Worm (Caenorhabditis elegans): ENCODE results near the gene trxr-2.

trxr-2 gene

DNA sequence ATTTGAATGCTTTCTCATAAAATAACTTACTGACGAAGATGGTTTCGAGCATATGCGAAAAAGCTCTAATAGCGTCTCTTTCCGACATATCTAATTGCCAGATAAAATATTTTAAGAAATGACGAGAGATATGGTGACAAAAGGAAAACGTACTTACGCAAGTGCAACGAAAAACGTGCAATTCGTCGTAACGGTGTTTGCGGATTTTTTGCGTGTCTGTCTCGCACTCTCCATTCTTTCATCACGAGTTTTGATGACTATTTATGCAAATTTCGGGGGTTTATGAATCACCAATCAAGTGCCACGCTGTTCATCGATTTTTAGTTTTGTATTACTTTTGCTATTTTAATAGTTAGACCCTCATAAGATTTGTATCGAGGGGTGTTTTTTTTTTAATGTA lies 24.6 kb upstream of the trxr-2 start, which contains the start of gene ZK637.14 (continued):
- TF ChIP-seq fkh-10 (GFP tag; optimal IDR thresholded peaks at IDR 0.05), result no peak
- peak; percentile 38 for TF ChIP-seq C16A3.4 (tag; optimal IDR thresholded peaks at IDR 0.05)
- no peak for TF ChIP-seq hlh-17 (GFP tag; optimal IDR thresholded peaks at IDR 0.05; ENCODE audit: borderline replicate concordance)
- no peak for TF ChIP-seq nhr-84 (tag; optimal IDR thresholded peaks at IDR 0.05)
- TF ChIP-seq nhr-12 (tag; optimal IDR thresholded peaks at IDR 0.05), result no peak
- TF ChIP-seq lin-15B (tag; optimal IDR thresholded peaks at IDR 0.05), result no peak
- TF ChIP-seq nhr-77 (tag; optimal IDR thresholded peaks at IDR 0.05), result no peak
- TF ChIP-seq unc-98 (GFP tag; IDR thresholded peaks at IDR 0.05), result no peak
- TF ChIP-seq isw-1 (GFP tag; IDR thresholded peaks at IDR 0.05), result peak; percentile 26
- TF ChIP-seq nhr-47 (tag; optimal IDR thresholded peaks at IDR 0.05), result peak; percentile 56
- TF ChIP-seq ceh-63 (GFP tag; optimal IDR thresholded peaks at IDR 0.05), result no peak
- peak; percentile 41 for TF ChIP-seq C04F5.9 (tag; optimal IDR thresholded peaks at IDR 0.05)
- TF ChIP-seq lin-35 (GFP tag; optimal IDR thresholded peaks at IDR 0.05), result peak; percentile 61 to 74
- TF ChIP-seq pqm-1 (tag; optimal IDR thresholded peaks at IDR 0.05), result no peak
- TF ChIP-seq F16B12.6 (tag; optimal IDR thresholded peaks at IDR 0.05), result peak; percentile 91
- TF ChIP-seq nhr-11 (tag; optimal IDR thresholded peaks at IDR 0.05), result no peak
- no peak for TF ChIP-seq ztf-4 (tag; optimal IDR thresholded peaks at IDR 0.05)
- TF ChIP-seq sptf-1 (tag; optimal IDR thresholded peaks at IDR 0.05), result no peak
- TF ChIP-seq irx-1 (tag; optimal IDR thresholded peaks at IDR 0.05), result peak; percentile 1
- peak; percentile 33 for TF ChIP-seq xbp-1 (tag; optimal IDR thresholded peaks at IDR 0.05)
- TF ChIP-seq fkh-4 (tag; optimal IDR thresholded peaks at IDR 0.05; ENCODE audit: borderline replicate concordance), result no peak
- peak; percentile 25 for TF ChIP-seq fos-1 (tag; optimal IDR thresholded peaks at IDR 0.05)
- TF ChIP-seq nhr-28 (tag; optimal IDR thresholded peaks at IDR 0.05), result no peak
- TF ChIP-seq nhr-237 (tag; optimal IDR thresholded peaks at IDR 0.05), result no peak
- no peak for TF ChIP-seq lin-13 (GFP tag; optimal IDR thresholded peaks at IDR 0.05)
- no peak for TF ChIP-seq nhr-76 (tag; optimal IDR thresholded peaks at IDR 0.05)
- no peak for TF ChIP-seq unc-130 (tag; optimal IDR thresholded peaks at IDR 0.05)
- no peak for TF ChIP-seq mdl-1 (tag; optimal IDR thresholded peaks at IDR 0.05)
- TF ChIP-seq alr-1 (tag; optimal IDR thresholded peaks at IDR 0.05; ENCODE audit: borderline replicate concordance), result no peak
- TF ChIP-seq swsn-7 (tag; optimal IDR thresholded peaks at IDR 0.05), result peak; percentile 55
- TF ChIP-seq hpl-2 (GFP tag; optimal IDR thresholded peaks at IDR 0.05), result no peak
- TF ChIP-seq rnt-1 (tag; optimal IDR thresholded peaks at IDR 0.05), result no peak
- TF ChIP-seq lin-14 (GFP tag; optimal IDR thresholded peaks at IDR 0.05), result no peak
- peak; percentile 20 for TF ChIP-seq tbx-2 (tag; optimal IDR thresholded peaks at IDR 0.05)
- TF ChIP-seq vab-15 (tag; optimal IDR thresholded peaks at IDR 0.05), result no peak
- peak; percentile 55 for TF ChIP-seq nhr-20 (tag; optimal IDR thresholded peaks at IDR 0.05)
- TF ChIP-seq fkh-8 (tag; optimal IDR thresholded peaks at IDR 0.05), result peak; percentile 60
- TF ChIP-seq efl-3 (GFP tag; optimal IDR thresholded peaks at IDR 0.05), result no peak
- no peak for TF ChIP-seq hlh-4 (tag; optimal IDR thresholded peaks at IDR 0.05)
- TF ChIP-seq lir-3 (tag; optimal IDR thresholded peaks at IDR 0.05; ENCODE audit: poor library complexity), result peak; percentile 39
- TF ChIP-seq grh-1 (GFP tag; IDR thresholded peaks at IDR 0.05), result no peak
- no peak for TF ChIP-seq pag-3 (tag; optimal IDR thresholded peaks at IDR 0.05; ENCODE audit: borderline replicate concordance, insufficient read depth)
- TF ChIP-seq mep-1 (tag; optimal IDR thresholded peaks at IDR 0.05), result peak; percentile 87
- no peak for TF ChIP-seq ceh-88 (GFP tag; IDR thresholded peaks at IDR 0.05)
- no peak for TF ChIP-seq mef-2 (tag; optimal IDR thresholded peaks at IDR 0.05)
- TF ChIP-seq lsy-2 (tag; optimal IDR thresholded peaks at IDR 0.05), result peak; percentile 69 to 73
- no peak for TF ChIP-seq C34B4.2 (tag; optimal IDR thresholded peaks at IDR 0.05)
- TF ChIP-seq dsc-1 (tag; optimal IDR thresholded peaks at IDR 0.05), result peak; percentile 38
- no peak for TF ChIP-seq Y116A8C.19 (tag; optimal IDR thresholded peaks at IDR 0.05; ENCODE audit: borderline replicate concordance)
- TF ChIP-seq nhr-85 (tag), result no peak
- TF ChIP-seq snu-23 (GFP tag; optimal IDR thresholded peaks at IDR 0.05), result peak; percentile 76
- TF ChIP-seq unc-62 (GFP tag; optimal IDR thresholded peaks at IDR 0.05), result no peak
- no peak for TF ChIP-seq ets-5 (GFP tag; IDR thresholded peaks at IDR 0.05)
- TF ChIP-seq sox-4 (tag; optimal IDR thresholded peaks at IDR 0.05), result no peak
